Worm (Caenorhabditis elegans) whole organism, L4 larva: ENCODE measurements around the gene arrd-1.

Experiments used
- D1046.2 ChIP-seq: fragments of 200-800 bp; sonication (Bioruptor generic); IDR thresholded peaks from 2 replicates; pipeline ENCODE4 v1.3.6; 2022; ENCODE audit warnings: missing genetic modification characterization, missing compliant biosample characterization
- F26F4.8 ChIP-seq: fragments of 200-800 bp; sonication (Bioruptor generic); conservative IDR thresholded peaks from 2 replicates; pipeline ENCODE4 v1.3.6; 2022; ENCODE audit warnings: missing genetic modification characterization, missing compliant biosample characterization
- F37D6.2 ChIP-seq: sonication (generic microtip); optimal IDR thresholded peaks from 2 replicates; lab custom pipeline; 2016; ENCODE audit warnings: mild to moderate bottlenecking, missing genetic modification characterization, missing compliant biosample characterization
- F49E8.2 ChIP-seq: sonication (generic microtip); optimal IDR thresholded peaks from 2 replicates; lab custom pipeline; 2016; ENCODE audit warnings: missing compliant biosample characterization, mild to moderate bottlenecking, missing genetic modification characterization, borderline replicate concordance
- Y105C5A.15 ChIP-seq: fragments of 200-800 bp; sonication (Bioruptor generic); IDR thresholded peaks from 2 replicates; pipeline ENCODE4 v1.3.6; 2022; ENCODE audit warnings: missing genetic modification characterization, missing compliant biosample characterization
- Y48G9A.11 ChIP-seq: fragments of 200-800 bp; sonication (Bioruptor generic); IDR thresholded peaks from 2 replicates; pipeline ENCODE4 v1.3.6; 2022; ENCODE audit warnings: missing genetic modification reagents, missing genetic modification characterization, missing compliant biosample characterization
- Y5F2A.4 ChIP-seq: fragments of 200-800 bp; sonication (Bioruptor generic); optimal IDR thresholded peaks from 2 replicates; lab custom pipeline; 2018; ENCODE audit warnings: mild to moderate bottlenecking, missing genetic modification characterization, missing compliant biosample characterization
- ZK337.2 ChIP-seq: fragments of 200-800 bp; sonication (Bioruptor generic); IDR thresholded peaks from 2 replicates; pipeline ENCODE4 v1.3.6; 2022; ENCODE audit warnings: missing genetic modification reagents, missing genetic modification characterization, missing compliant biosample characterization
- aha-1 ChIP-seq: fragments of 150-350 bp; peaks from one replicate; lab custom pipeline; 2014; ENCODE audit warnings: missing biosample characterization, missing genetic modification characterization
- aly-2 ChIP-seq: sonication (generic microtip); optimal IDR thresholded peaks from 2 replicates; lab custom pipeline; 2018; ENCODE audit warnings: missing biosample characterization, missing genetic modification characterization
- arid-1 ChIP-seq: fragments of 200-800 bp; sonication (Bioruptor generic); conservative IDR thresholded peaks from 2 replicates; pipeline ENCODE4 v1.3.6; 2022; ENCODE audit warnings: missing genetic modification reagents, missing genetic modification characterization, missing compliant biosample characterization
- ceh-44 ChIP-seq: fragments of 200-800 bp; sonication (Bioruptor generic); IDR thresholded peaks from 2 replicates; pipeline ENCODE4 v1.3.6; 2022; ENCODE audit warnings: missing genetic modification reagents, missing genetic modification characterization, missing compliant biosample characterization
- ceh-62 ChIP-seq: sonication (generic microtip); optimal IDR thresholded peaks from 2 replicates; lab custom pipeline; 2017; ENCODE audit warnings: missing biosample characterization, missing genetic modification characterization
- ceh-82 ChIP-seq: sonication (generic microtip); optimal IDR thresholded peaks from 2 replicates; lab custom pipeline; 2017; ENCODE audit warnings: missing biosample characterization, missing genetic modification characterization
- dmd-6 ChIP-seq: fragments of 200-800 bp; sonication (Bioruptor generic); IDR thresholded peaks from 2 replicates; pipeline ENCODE4 v1.3.6; 2022; ENCODE audit warnings: missing genetic modification reagents, missing genetic modification characterization, missing compliant biosample characterization
- dmd-8 ChIP-seq: fragments of 200-800 bp; sonication (Bioruptor generic); IDR thresholded peaks from 2 replicates; pipeline ENCODE4 v1.3.6; 2022; ENCODE audit warnings: missing genetic modification characterization, missing compliant biosample characterization
- duxl-1 ChIP-seq: sonication (generic microtip); optimal IDR thresholded peaks from 2 replicates; lab custom pipeline; 2016; ENCODE audit warnings: mild to moderate bottlenecking, missing genetic modification characterization, moderate library complexity, missing compliant biosample characterization; ENCODE audit not compliant: poor library complexity
- dve-1 ChIP-seq: sonication (generic microtip); optimal IDR thresholded peaks from 2 replicates; lab custom pipeline; 2017; ENCODE audit warnings: antibody characterized with exemption, mild to moderate bottlenecking, missing genetic modification characterization, missing compliant biosample characterization; ENCODE audit not compliant: insufficient read depth
- egl-43 ChIP-seq: fragments of 200-800 bp; sonication (Bioruptor generic); IDR thresholded peaks from 2 replicates; pipeline ENCODE4 v1.3.6; 2022; ENCODE audit warnings: missing genetic modification reagents, missing genetic modification characterization, missing compliant biosample characterization
- fkh-10 ChIP-seq: fragments of 150-350 bp; optimal IDR thresholded peaks from 2 replicates; lab custom pipeline; 2014; ENCODE audit warnings: missing biosample characterization, missing genetic modification reagents, missing genetic modification characterization
- gei-8 ChIP-seq: fragments of 200-800 bp; sonication (Bioruptor generic); optimal IDR thresholded peaks from 2 replicates; lab custom pipeline; 2018; ENCODE audit warnings: mild to moderate bottlenecking, missing genetic modification characterization, missing compliant biosample characterization
- hlh-11 ChIP-seq: fragments of 200-800 bp; sonication (Bioruptor generic); optimal IDR thresholded peaks from 2 replicates; lab custom pipeline; 2018; ENCODE audit warnings: mild to moderate bottlenecking, missing genetic modification characterization, missing compliant biosample characterization
- hlh-30 ChIP-seq: sonication (generic microtip); optimal IDR thresholded peaks from 2 replicates; lab custom pipeline; 2017; ENCODE audit warnings: antibody characterized with exemption, mild to moderate bottlenecking, missing genetic modification characterization, missing compliant biosample characterization; ENCODE audit not compliant: insufficient read depth
- lin-1 ChIP-seq: fragments of 200-800 bp; sonication (Bioruptor generic); IDR thresholded peaks from 2 replicates; pipeline ENCODE4 v1.3.6; 2022; ENCODE audit warnings: missing genetic modification reagents, missing genetic modification characterization, missing compliant biosample characterization
- lin-13 ChIP-seq: fragments of 150-350 bp; optimal IDR thresholded peaks from 2 replicates; lab custom pipeline; 2014; ENCODE audit warnings: missing biosample characterization, missing genetic modification reagents, missing genetic modification characterization
- lin-15B ChIP-seq: fragments of 150-350 bp; sonication (generic microtip); optimal IDR thresholded peaks from 3 replicates; lab custom pipeline; 2014; ENCODE audit warnings: missing biosample characterization, missing genetic modification characterization
- lir-3 ChIP-seq: sonication (generic microtip); optimal IDR thresholded peaks from 2 replicates; lab custom pipeline; 2016; ENCODE audit warnings: mild to moderate bottlenecking, missing genetic modification characterization, missing compliant biosample characterization
- lsy-2 ChIP-seq, 2 experiments: fragments of 150-350 bp in 1 of 2; sonication (generic microtip) in 1 of 2; optimal IDR thresholded peaks; 2 replicates each; lab custom pipeline; 2014 to 2017; ENCODE audit warnings: missing biosample characterization in 2 of 2, missing genetic modification characterization in 2 of 2
- mep-1 ChIP-seq: fragments of 150-350 bp; sonication (generic microtip); optimal IDR thresholded peaks from 3 replicates; lab custom pipeline; 2014; ENCODE audit warnings: missing biosample characterization, missing genetic modification characterization
- mxl-3 ChIP-seq: fragments of 200-800 bp; sonication (Bioruptor generic); optimal IDR thresholded peaks from 2 replicates; lab custom pipeline; 2018; ENCODE audit warnings: mild to moderate bottlenecking, missing genetic modification characterization, missing compliant biosample characterization
- nhr-10 ChIP-seq: fragments of 150-350 bp; optimal IDR thresholded peaks from 2 replicates; lab custom pipeline; 2014; ENCODE audit warnings: missing biosample characterization, missing genetic modification characterization
- nhr-102 ChIP-seq: sonication (generic microtip); optimal IDR thresholded peaks from 2 replicates; lab custom pipeline; 2016; ENCODE audit warnings: mild to moderate bottlenecking, missing genetic modification characterization, moderate library complexity, missing compliant biosample characterization
- nhr-111 ChIP-seq: fragments of 200-800 bp; sonication (Bioruptor generic); optimal IDR thresholded peaks from 2 replicates; lab custom pipeline; 2018; ENCODE audit warnings: mild to moderate bottlenecking, missing genetic modification characterization, missing compliant biosample characterization
- nhr-25 ChIP-seq: sonication (generic microtip); optimal IDR thresholded peaks from 2 replicates; lab custom pipeline; 2017; ENCODE audit warnings: missing genetic modification characterization, mild to moderate bottlenecking, missing compliant biosample characterization, antibody characterized with exemption, moderate library complexity, borderline replicate concordance; ENCODE audit not compliant: insufficient read depth
- nhr-41 ChIP-seq: fragments of 200-800 bp; sonication (Bioruptor generic); IDR thresholded peaks from 2 replicates; pipeline ENCODE4 v1.3.6; 2022; ENCODE audit warnings: missing genetic modification reagents, missing genetic modification characterization, missing compliant biosample characterization
- nhr-77 ChIP-seq: fragments of 150-350 bp; optimal IDR thresholded peaks from 2 replicates; lab custom pipeline; 2014; ENCODE audit warnings: missing biosample characterization, missing genetic modification characterization
- rbr-2 ChIP-seq: sonication (generic microtip); optimal IDR thresholded peaks from 2 replicates; lab custom pipeline; 2016; ENCODE audit warnings: missing genotype, missing genetic modification characterization, missing compliant biosample characterization
- sdz-12 ChIP-seq: fragments of 200-800 bp; sonication (Bioruptor generic); optimal IDR thresholded peaks from 2 replicates; lab custom pipeline; 2018; ENCODE audit warnings: mild to moderate bottlenecking, missing genetic modification characterization, missing compliant biosample characterization
- set-16 ChIP-seq: fragments of 200-800 bp; sonication (Bioruptor generic); IDR thresholded peaks from 2 replicates; pipeline ENCODE4 v1.3.6; 2022; ENCODE audit warnings: missing genetic modification reagents, missing genetic modification characterization, missing compliant biosample characterization
- skn-1 ChIP-seq: fragments of 150-350 bp; optimal IDR thresholded peaks from 2 replicates; lab custom pipeline; 2014; ENCODE audit warnings: missing biosample characterization, missing genetic modification characterization
- snpc-4 ChIP-seq: fragments of 150-350 bp; optimal IDR thresholded peaks from 2 replicates; lab custom pipeline; 2014; ENCODE audit warnings: missing biosample characterization, missing genetic modification characterization
- spr-3 ChIP-seq: fragments of 200-800 bp; sonication (Bioruptor generic); optimal IDR thresholded peaks from 2 replicates; lab custom pipeline; 2018; ENCODE audit warnings: mild to moderate bottlenecking, missing genetic modification characterization, missing compliant biosample characterization
- tag-97 ChIP-seq: fragments of 200-800 bp; sonication (Bioruptor generic); IDR thresholded peaks from 2 replicates; pipeline ENCODE4 v1.3.6; 2022; ENCODE audit warnings: missing genetic modification characterization, missing compliant biosample characterization
- zfp-2 ChIP-seq: sonication (generic microtip); optimal IDR thresholded peaks from 2 replicates; lab custom pipeline; 2016; ENCODE audit warnings: mild to moderate bottlenecking, missing genetic modification characterization, missing compliant biosample characterization
- zfp-3 ChIP-seq: fragments of 200-800 bp; sonication (Bioruptor generic); conservative IDR thresholded peaks from 2 replicates; pipeline ENCODE4 v1.3.6; 2022; ENCODE audit warnings: missing genetic modification reagents, missing genetic modification characterization, missing compliant biosample characterization
- zip-11 ChIP-seq: fragments of 200-800 bp; sonication (Bioruptor generic); IDR thresholded peaks from 2 replicates; pipeline ENCODE4 v1.3.6; 2022; ENCODE audit warnings: missing genetic modification characterization, missing compliant biosample characterization
- zip-2 ChIP-seq: fragments of 150-350 bp; optimal IDR thresholded peaks from 2 replicates; lab custom pipeline; 2014; ENCODE audit warnings: missing biosample characterization, missing genetic modification characterization

arrd-1 gene

DNA sequence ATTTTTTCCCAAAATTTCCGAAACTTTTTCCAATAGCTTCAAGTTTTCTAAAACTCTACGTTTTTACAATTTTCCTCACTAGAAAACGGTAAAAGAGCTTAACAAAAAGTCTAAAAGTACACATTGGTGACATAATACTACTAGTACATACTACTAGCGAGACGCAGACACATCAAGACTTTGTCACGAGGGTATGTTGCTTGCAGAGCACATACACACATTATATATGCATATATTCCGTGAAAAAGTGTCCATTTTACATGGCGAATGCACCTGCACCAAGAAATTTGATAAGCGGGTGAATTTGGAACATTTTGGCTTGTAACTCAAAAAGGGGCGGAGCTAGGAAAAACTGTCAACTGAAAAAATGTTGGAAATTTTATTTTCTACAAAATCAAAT, 26.0 kb upstream of the arrd-1 start (continued):
- TF ChIP-seq spr-3 (no peak), skn-1 (tag; lab: Kevin White, UChicago) (no peak), tag-97 (GFP tag; lab: Robert Waterston, UW) (no peak), zip-11 (GFP tag; lab: Robert Waterston, UW) (no peak), mxl-3 (GFP tag; lab: Kevin White, UChicago) (no peak), Y105C5A.15 (GFP tag; lab: Robert Waterston, UW) (no peak), egl-43 (GFP tag; lab: Robert Waterston, UW) (no peak), dmd-6 (GFP tag; lab: Robert Waterston, UW) (no peak), dve-1 (tag; lab: Kevin White, UChicago) (peak; percentile 67), aha-1 (tag; lab: Kevin White, UChicago) (no peak), nhr-102 (tag; lab: Kevin White, UChicago) (no peak), ZK337.2 (no peak), gei-8 (GFP tag; lab: Kevin White, UChicago) (no peak), hlh-11 (tag; lab: Kevin White, UChicago) (peak; percentile 21), D1046.2 (GFP tag; lab: Robert Waterston, UW) (no peak), rbr-2 (tag; lab: Kevin White, UChicago) (no peak), arid-1 (GFP tag; lab: Robert Waterston, UW) (no peak), nhr-25 (tag; lab: Kevin White, UChicago) (no peak), ceh-62 (no peak)

DNA sequence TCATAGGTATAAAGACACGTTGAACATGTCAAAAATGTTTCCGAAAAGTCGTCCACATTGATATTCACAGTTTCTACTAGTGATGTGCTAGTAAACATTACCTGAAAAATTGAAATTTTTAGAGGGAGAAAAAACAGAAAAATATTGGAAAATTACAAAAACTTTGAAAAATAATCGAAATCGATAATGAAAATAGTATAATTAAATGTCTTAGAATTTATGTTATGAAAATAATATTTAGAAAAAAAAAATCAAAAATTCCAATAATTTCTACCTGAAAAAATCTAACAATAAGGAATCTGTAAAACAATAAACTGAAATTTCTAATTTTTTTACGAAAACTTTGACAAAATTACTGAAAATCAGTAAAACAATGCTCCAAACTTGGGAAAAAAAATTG, 25.3 kb upstream of the arrd-1 start, which contains the start of gene nhl-3:
Gene nhl-3 (minus strand): TSS at position 101 of the 400 bp plus-strand sequence.
- TF ChIP-seq F37D6.2 (tag; lab: Kevin White, UChicago), result no peak
- TF ChIP-seq snpc-4 (tag; lab: Kevin White, UChicago), result no peak
- TF ChIP-seq aha-1 (tag; lab: Kevin White, UChicago), result no peak
- TF ChIP-seq zip-2 (tag; lab: Kevin White, UChicago), result no peak
- TF ChIP-seq nhr-102 (tag; lab: Kevin White, UChicago), result no peak
- no peak for TF ChIP-seq Y48G9A.11 (GFP tag; lab: Robert Waterston, UW)
- TF ChIP-seq lir-3 (tag; lab: Kevin White, UChicago), result no peak
- no peak for TF ChIP-seq zfp-3
- TF ChIP-seq set-16, result no peak
- TF ChIP-seq nhr-77 (tag; lab: Kevin White, UChicago), result no peak
- TF ChIP-seq hlh-30 (tag; lab: Kevin White, UChicago), result no peak
- no peak for TF ChIP-seq dmd-8 (GFP tag; lab: Robert Waterston, UW)
- no peak for TF ChIP-seq ceh-62
- no peak for TF ChIP-seq nhr-41
- TF ChIP-seq, all 104 proteins: peak for 0

DNA sequence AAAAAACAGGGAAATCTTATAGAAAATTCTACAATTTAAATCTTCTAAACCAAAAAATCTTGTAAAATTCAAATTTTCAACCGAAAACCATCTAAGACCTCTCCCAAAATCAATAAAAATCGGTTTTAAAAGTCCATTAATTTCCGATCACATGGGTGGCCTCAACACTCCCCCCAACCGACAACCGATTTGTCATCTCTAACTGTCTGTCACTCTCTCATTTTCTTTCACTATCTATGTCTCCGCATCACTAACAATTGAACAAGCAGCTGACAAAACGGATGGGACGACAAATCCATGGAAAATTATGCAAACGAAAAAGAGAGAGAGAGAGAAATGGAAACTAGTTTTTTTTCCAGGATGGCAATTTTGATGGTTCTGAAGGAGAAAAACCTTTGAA, 24.3 kb upstream of the arrd-1 start:
- no peak for TF ChIP-seq F26F4.8 (GFP tag; lab: Robert Waterston, UW)
- TF ChIP-seq gei-8 (GFP tag; lab: Kevin White, UChicago), result no peak
- no peak for TF ChIP-seq nhr-10 (tag; lab: Kevin White, UChicago)
- no peak for TF ChIP-seq lin-1
- no peak for TF ChIP-seq dmd-8 (GFP tag; lab: Robert Waterston, UW)
- no peak for TF ChIP-seq fkh-10
- TF ChIP-seq hlh-11 (tag; lab: Kevin White, UChicago), result peak; percentile 88
- TF ChIP-seq nhr-111 (GFP tag; lab: Kevin White, UChicago), result no peak
- TF ChIP-seq ceh-82, result no peak
- peak; percentile 72 for TF ChIP-seq mep-1 (tag; lab: Kevin White, UChicago)
- TF ChIP-seq zfp-3, result no peak
- no peak for TF ChIP-seq F49E8.2
- no peak for TF ChIP-seq aly-2 (tag; lab: Kevin White, UChicago)
- TF ChIP-seq dve-1 (tag; lab: Kevin White, UChicago), result peak; percentile 45
- TF ChIP-seq lin-13 (GFP tag; lab: Kevin White, UChicago), result peak; percentile 55
- peak in 1 of 2 experiments; percentile 68 for TF ChIP-seq lsy-2 (tag; optimal IDR thresholded peaks at IDR 0.05; lab: Kevin White, UChicago)
- TF ChIP-seq nhr-25 (tag; lab: Kevin White, UChicago), result no peak
- no peak for TF ChIP-seq egl-43 (GFP tag; lab: Robert Waterston, UW)
- TF ChIP-seq duxl-1 (tag; lab: Kevin White, UChicago), result no peak
- TF ChIP-seq sdz-12 (GFP tag; lab: Kevin White, UChicago), result no peak
- no peak for TF ChIP-seq ceh-44 (GFP tag; lab: Robert Waterston, UW)
- no peak for TF ChIP-seq zip-2 (tag; lab: Kevin White, UChicago)
- no peak for TF ChIP-seq zfp-2 (tag; lab: Kevin White, UChicago)
- TF ChIP-seq Y5F2A.4 (GFP tag; lab: Kevin White, UChicago), result no peak
- no peak for TF ChIP-seq lin-15B
